Fruit fly (Drosophila melanogaster) Kc167 (cell line): ENCODE measurements around the gene PIP82.

Experiments used
- Myc ChIP-seq: fragments of >200 bp; optimal IDR thresholded peaks from 2 replicates; lab custom pipeline; 2017; ENCODE audit warnings: missing external identifiers
- Sin3A ChIP-seq: fragments of >200 bp; optimal IDR thresholded peaks from 2 replicates; lab custom pipeline; 2018; ENCODE audit warnings: missing external identifiers
- h ChIP-seq: fragments of >200 bp; optimal IDR thresholded peaks from 3 replicates; lab custom pipeline; 2018; ENCODE audit warnings: missing external identifiers
- insv ChIP-seq: fragments of >200 bp; optimal IDR thresholded peaks from 3 replicates; lab custom pipeline; 2018; ENCODE audit warnings: missing external identifiers
- psq ChIP-seq: fragments of >200 bp; optimal IDR thresholded peaks from 2 replicates; lab custom pipeline; 2017; ENCODE audit warnings: missing external identifiers
- ttk ChIP-seq: sonication (Bioruptor generic); optimal IDR thresholded peaks from 2 replicates; lab custom pipeline; 2017; ENCODE audit warnings: missing external identifiers

PIP82 gene

dm6 chrX:8529598-8529997, at the start of gene PIP82:
TSS of gene PIP82 (minus strand) at chrX:8529698.
- no peak for TF ChIP-seq Myc (lab: Kevin White, UChicago)
- TF ChIP-seq psq (lab: Kevin White, UChicago) = no peak
- TF ChIP-seq ttk (lab: Kevin White, UChicago) = no peak

- TF ChIP-seq insv (lab: Kevin White, UChicago) (no peak), psq (lab: Kevin White, UChicago) (no peak), Myc (lab: Kevin White, UChicago) (no peak), ttk (lab: Kevin White, UChicago) (no peak), h (lab: Kevin White, UChicago) (no peak), Sin3A (lab: Kevin White, UChicago) (no peak)
Observed at dm6 chrX:8579097-8579496, 49.6 kb upstream of the PIP82 start.

dm6 chrX:8576675-8577074, 47.2 kb upstream of the PIP82 start:
- TF ChIP-seq Sin3A (lab: Kevin White, UChicago) (no peak), h (lab: Kevin White, UChicago) (no peak), Myc (lab: Kevin White, UChicago) (no peak), psq (lab: Kevin White, UChicago) (no peak), insv (lab: Kevin White, UChicago) (no peak), ttk (lab: Kevin White, UChicago) (no peak)

- TF ChIP-seq Sin3A (lab: Kevin White, UChicago) (no peak), Myc (lab: Kevin White, UChicago) (no peak), ttk (lab: Kevin White, UChicago) (no peak)
Observed at dm6 chrX:8574672-8575350, 45.3 kb upstream of the PIP82 start.

dm6 chrX:8573744-8574484, 44.4 kb upstream of the PIP82 start, which contains the start of gene CG12065:
TSS of gene CG12065 (plus strand) at chrX:8574306.
- TF ChIP-seq ttk (lab: Kevin White, UChicago) = no peak

- no peak for TF ChIP-seq ttk (lab: Kevin White, UChicago)
- no peak for TF ChIP-seq insv (lab: Kevin White, UChicago)
- no peak for TF ChIP-seq psq (lab: Kevin White, UChicago)
- no peak for TF ChIP-seq h (lab: Kevin White, UChicago)
- TF ChIP-seq Myc (lab: Kevin White, UChicago) = no peak
- TF ChIP-seq Sin3A (lab: Kevin White, UChicago) = no peak
Observed at dm6 chrX:8572939-8573594, 43.6 kb upstream of the PIP82 start, which contains the start of gene spirit. TSS of gene spirit (minus strand) at chrX:8573593.

dm6 chrX:8571936-8572335, 42.4 kb upstream of the PIP82 start:
- TF ChIP-seq Sin3A (lab: Kevin White, UChicago) (no peak), ttk (lab: Kevin White, UChicago) (no peak), Myc (lab: Kevin White, UChicago) (no peak), h (lab: Kevin White, UChicago) (no peak), insv (lab: Kevin White, UChicago) (no peak), psq (lab: Kevin White, UChicago) (no peak)

- no peak for TF ChIP-seq insv (lab: Kevin White, UChicago)
- no peak for TF ChIP-seq Myc (lab: Kevin White, UChicago)
- TF ChIP-seq h (lab: Kevin White, UChicago) = no peak
- TF ChIP-seq Sin3A (lab: Kevin White, UChicago) = no peak
- no peak for TF ChIP-seq psq (lab: Kevin White, UChicago)
- no peak for TF ChIP-seq ttk (lab: Kevin White, UChicago)
Observed at dm6 chrX:8570848-8571247, 41.4 kb upstream of the PIP82 start, which contains the start of gene CG12111. TSS of gene CG12111 (minus strand) at chrX:8570948.

dm6 chrX:8569639-8570038, 40.1 kb upstream of the PIP82 start:
- TF ChIP-seq h (lab: Kevin White, UChicago) (no peak), Sin3A (lab: Kevin White, UChicago) (no peak), Myc (lab: Kevin White, UChicago) (no peak), insv (lab: Kevin White, UChicago) (no peak), psq (lab: Kevin White, UChicago) (no peak), ttk (lab: Kevin White, UChicago) (no peak)

dm6 chrX:8569038-8569437, 39.5 kb upstream of the PIP82 start:
- TF ChIP-seq h (lab: Kevin White, UChicago) = no peak
- TF ChIP-seq ttk (lab: Kevin White, UChicago) = no peak
- TF ChIP-seq psq (lab: Kevin White, UChicago) = no peak
- TF ChIP-seq Myc (lab: Kevin White, UChicago) = no peak
- no peak for TF ChIP-seq insv (lab: Kevin White, UChicago)
- TF ChIP-seq Sin3A (lab: Kevin White, UChicago) = no peak
